Fruit fly (Drosophila melanogaster): Measurements from ENCODE around the gene CG33768.

DNA sequence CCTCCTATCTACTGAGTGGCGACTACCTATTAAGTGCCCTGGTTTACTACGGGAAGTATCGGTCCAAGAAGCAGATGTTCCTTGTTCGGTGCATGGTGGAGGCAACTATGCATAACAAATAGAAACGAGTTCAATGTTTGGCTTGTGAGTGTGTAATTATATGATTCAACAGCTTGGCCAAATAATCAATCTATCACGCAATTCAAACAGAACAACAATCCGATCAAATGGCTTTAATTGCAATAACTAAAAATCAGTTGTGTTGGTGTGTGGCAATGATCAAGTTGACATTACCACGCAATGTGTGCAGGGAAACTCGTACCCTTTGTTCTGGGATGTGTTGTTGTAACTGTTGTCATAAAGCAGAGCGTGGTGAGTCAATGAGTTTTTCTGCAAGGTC, 664 bp downstream of the CG33768 start, which contains the start of gene CG33769:
- TF ChIP-seq CG34367 (tag; optimal IDR thresholded peaks at IDR 0.05) (no peak), CG14655 (GFP tag; optimal IDR thresholded peaks at IDR 0.05) (no peak), EcR (GFP tag; optimal IDR thresholded peaks at IDR 0.05) (no peak), Snoo (tag; optimal IDR thresholded peaks at IDR 0.05) (no peak), CG4496 (GFP tag; IDR thresholded peaks at IDR 0.05) (no peak), fd96Ca (GFP tag; IDR thresholded peaks at IDR 0.05) (no peak), rn (GFP tag; IDR thresholded peaks at IDR 0.05) (no peak), CG8301 (tag; optimal IDR thresholded peaks at IDR 0.05) (no peak), CG15710 (tag; optimal IDR thresholded peaks at IDR 0.05) (no peak), Pif1B (GFP tag; optimal IDR thresholded peaks at IDR 0.05) (no peak), CG32121 (GFP tag; IDR thresholded peaks at IDR 0.05) (no peak), CG13204 (GFP tag; optimal IDR thresholded peaks at IDR 0.05) (no peak), gl (tag; optimal IDR thresholded peaks at IDR 0.05) (no peak), CG8159 (tag; optimal IDR thresholded peaks at IDR 0.05) (no peak)

Measured in whole organism, pupa.